Worm (Caenorhabditis elegans) whole organism, L4/young adult: ENCODE results near the gene srx-121.

ENCODE experiments used
- W03F9.2 ChIP-seq: fragments of 150-350 bp; optimal IDR thresholded peaks from 2 replicates; lab custom pipeline; 2014; ENCODE audit warnings: missing biosample characterization, missing genetic modification characterization
- dao-5 ChIP-seq: sonication (generic microtip); optimal IDR thresholded peaks from 2 replicates; lab custom pipeline; 2016; ENCODE audit warnings: missing genotype, missing genetic modification characterization, moderate library complexity, missing compliant biosample characterization
- him-1 ChIP-seq: sonication (generic microtip); optimal IDR thresholded peaks from 2 replicates; lab custom pipeline; 2016; ENCODE audit warnings: missing genotype, missing genetic modification reagents, missing genetic modification characterization, missing compliant biosample characterization

The srx-121 gene

DNA sequence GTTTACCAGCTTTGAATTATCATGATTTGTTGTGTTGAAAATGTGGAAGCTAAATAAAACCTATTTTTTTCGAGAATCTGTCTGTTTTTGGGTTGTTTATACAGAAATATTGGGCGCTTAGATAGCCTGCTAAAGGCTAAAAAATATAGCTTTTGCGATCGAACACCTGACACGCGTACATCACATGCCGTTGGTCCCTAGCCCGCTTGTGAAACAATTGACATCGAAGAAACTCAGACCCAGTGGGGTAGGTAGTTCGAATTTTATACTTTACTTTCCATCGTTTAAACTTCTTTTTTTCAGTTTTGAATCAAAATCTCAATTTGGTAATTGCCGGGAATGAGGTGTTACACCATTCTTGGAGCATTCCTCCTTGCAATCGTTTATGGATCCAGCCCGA lies 33.6 kb downstream of the srx-121 start, which contains the start of gene C17B7.4:
Gene C17B7.4, plus strand, starts transcription at position 301 of the 400 bp plus-strand sequence.
- TF ChIP-seq him-1 (tag; lab: Kevin White, UChicago) (no peak), dao-5 (tag; lab: Kevin White, UChicago) (no peak), W03F9.2 (tag; lab: Kevin White, UChicago) (no peak)

DNA sequence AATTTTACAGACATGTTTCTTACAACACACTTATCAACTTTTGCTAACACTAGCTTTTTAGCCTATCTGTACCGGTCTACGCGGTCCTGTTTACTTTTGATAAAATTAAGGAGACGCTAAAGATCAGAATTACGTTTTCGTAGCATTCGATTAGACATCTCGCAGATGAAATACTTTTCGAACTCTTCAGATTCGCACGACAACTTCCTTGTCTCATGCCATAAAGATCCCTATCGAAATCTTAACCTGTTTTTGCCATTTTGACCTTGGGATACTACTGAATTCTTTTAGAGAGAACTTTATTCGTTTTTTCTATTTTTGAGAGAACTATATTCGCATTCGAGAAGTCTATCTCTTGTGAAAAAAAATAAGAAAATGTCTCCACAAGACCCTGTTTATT lies 39.2 kb downstream of the srx-121 start, which contains the start of gene C17B7.5:
Gene C17B7.5, plus strand, starts transcription at position 301 of the 400 bp plus-strand sequence.
- no peak for TF ChIP-seq W03F9.2 (tag; lab: Kevin White, UChicago)
- no peak for TF ChIP-seq dao-5 (tag; lab: Kevin White, UChicago)
- no peak for TF ChIP-seq him-1 (tag; lab: Kevin White, UChicago)

DNA sequence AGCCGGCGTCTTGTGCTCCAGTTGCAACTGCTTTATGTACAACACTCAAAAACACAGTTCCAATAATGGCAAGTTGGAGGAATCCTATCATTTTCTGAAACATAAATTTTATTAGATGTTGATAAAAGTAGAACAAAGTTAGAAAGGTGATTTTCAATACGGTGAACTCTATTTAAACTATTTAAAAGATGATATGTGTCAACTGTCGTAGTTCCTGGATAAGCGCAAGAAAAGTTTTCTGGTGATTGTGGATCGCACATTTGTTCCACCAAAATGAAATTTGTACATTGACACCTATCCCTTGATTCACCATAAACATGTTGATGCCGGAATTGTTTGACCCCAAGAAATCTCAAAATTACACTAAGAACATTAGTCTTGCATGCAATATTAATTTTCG lies 40.5 kb downstream of the srx-121 start, which contains the start of gene C17B7.9:
Gene C17B7.9, minus strand, starts transcription at position 101 of the 400 bp plus-strand sequence.
- TF ChIP-seq W03F9.2 (tag; lab: Kevin White, UChicago), result no peak
- no peak for TF ChIP-seq him-1 (tag; lab: Kevin White, UChicago)
- TF ChIP-seq dao-5 (tag; lab: Kevin White, UChicago), result no peak

DNA sequence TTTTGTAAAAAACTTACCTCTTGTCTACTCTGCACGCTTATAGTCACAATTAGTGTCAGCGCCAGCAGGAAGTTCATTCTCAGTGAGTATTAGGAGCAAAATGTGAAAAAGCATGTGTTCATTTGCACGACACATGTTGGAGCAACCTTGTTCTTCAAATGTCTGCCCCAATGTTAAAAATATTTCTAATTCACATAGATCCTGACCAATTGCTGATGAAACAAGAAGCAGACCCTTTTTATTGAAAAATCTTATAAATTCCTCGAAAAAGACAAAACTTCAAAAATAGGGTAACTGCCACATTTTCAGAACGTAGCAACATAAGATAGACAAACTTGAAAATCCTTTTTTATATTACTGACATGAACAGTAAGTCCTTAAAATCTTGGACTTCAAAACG lies 48.4 kb downstream of the srx-121 start, which contains the start of gene C17B7.8:
Gene C17B7.8, minus strand, starts transcription at position 101 of the 400 bp plus-strand sequence.
- TF ChIP-seq W03F9.2 (tag; lab: Kevin White, UChicago), result no peak
- TF ChIP-seq dao-5 (tag; lab: Kevin White, UChicago), result no peak
- no peak for TF ChIP-seq him-1 (tag; lab: Kevin White, UChicago)
